Worm (Caenorhabditis elegans) whole organism, L1 larva: ENCODE results near the gene C16B8.4.

Source experiments
- C04F5.9 ChIP-seq: sonication (generic microtip); optimal IDR thresholded peaks from 2 replicates; lab custom pipeline; 2016; ENCODE audit warnings: missing genetic modification characterization, missing compliant biosample characterization
- C16A3.4 ChIP-seq: fragments of 150-350 bp; optimal IDR thresholded peaks from 2 replicates; lab custom pipeline; 2014; ENCODE audit warnings: missing biosample characterization, missing genetic modification characterization
- C34B4.2 ChIP-seq: sonication (generic microtip); optimal IDR thresholded peaks from 2 replicates; lab custom pipeline; 2017; ENCODE audit warnings: mild to moderate bottlenecking, missing genetic modification characterization, missing compliant biosample characterization
- F16B12.6 ChIP-seq: fragments of 150-350 bp; optimal IDR thresholded peaks from 2 replicates; lab custom pipeline; 2014; ENCODE audit warnings: missing biosample characterization, missing genetic modification characterization
- aly-2 ChIP-seq: fragments of 150-350 bp; optimal IDR thresholded peaks from 2 replicates; lab custom pipeline; 2014; ENCODE audit warnings: missing biosample characterization, missing genetic modification characterization
- ama-1 ChIP-seq: fragments of 150-350 bp; optimal IDR thresholded peaks from 2 replicates; lab custom pipeline; 2014
- blmp-1 ChIP-seq: fragments of 150-350 bp; optimal IDR thresholded peaks from 2 replicates; lab custom pipeline; 2014; ENCODE audit warnings: missing biosample characterization, missing genetic modification characterization
- ceh-8 ChIP-seq: fragments of 200-800 bp; sonication (Bioruptor generic); optimal IDR thresholded peaks from 2 replicates; lab custom pipeline; 2018; ENCODE audit warnings: mild to moderate bottlenecking, missing genetic modification characterization, moderate library complexity, missing compliant biosample characterization
- ceh-82 ChIP-seq, 3 experiments: fragments of 150-350 bp in 1 of 3; sonication (generic microtip) in 2 of 3; optimal IDR thresholded peaks; 2 replicates each; lab custom pipeline; 2014 to 2017; ENCODE audit warnings: missing biosample characterization in 3 of 3, missing genetic modification characterization in 3 of 3
- ces-1 ChIP-seq: fragments of 150-350 bp; optimal IDR thresholded peaks from 2 replicates; lab custom pipeline; 2014; ENCODE audit warnings: missing biosample characterization, missing genetic modification reagents, missing genetic modification characterization
- dsc-1 ChIP-seq: sonication (generic microtip); optimal IDR thresholded peaks from 2 replicates; lab custom pipeline; 2016; ENCODE audit warnings: mild to moderate bottlenecking, missing genetic modification characterization, missing compliant biosample characterization
- efl-1 ChIP-seq, 4 experiments: fragments of 150-350 bp; optimal IDR thresholded peaks in 3 of 4; peaks in 1 of 4; 1 replicate in 1 of 4; 2 replicates in 3 of 4; lab custom pipeline; 2014; ENCODE audit warnings: missing biosample characterization in 2 of 4, missing genetic modification characterization in 2 of 4, missing genetic modification reagents in 2 of 4
- egl-27 ChIP-seq, 2 experiments: fragments of 150-350 bp in 1 of 2; sonication (generic microtip); optimal IDR thresholded peaks; 3 replicates each; lab custom pipeline; 2017 to 2018; ENCODE audit warnings: missing biosample characterization in 2 of 2, missing genetic modification characterization in 2 of 2, missing genetic modification reagents in 2 of 2
- elt-2 ChIP-seq: sonication (generic microtip); optimal IDR thresholded peaks from 2 replicates; lab custom pipeline; 2016; ENCODE audit warnings: missing genetic modification characterization, mild to moderate bottlenecking, inconsistent platforms, missing compliant biosample characterization, missing genetic modification reagents
- elt-3 ChIP-seq, 6 experiments: fragments of 150-350 bp in 1 of 6; sonication (generic microtip); optimal IDR thresholded peaks; 2 replicates each; lab custom pipeline; 2017 to 2018; ENCODE audit warnings: missing biosample characterization in 6 of 6, missing genetic modification characterization in 6 of 6, inconsistent platforms in 1 of 6
- ets-5 ChIP-seq: fragments of 200-800 bp; sonication (Bioruptor generic); IDR thresholded peaks from 2 replicates; pipeline ENCODE4 v1.3.6; 2022; ENCODE audit warnings: missing genetic modification characterization, missing compliant biosample characterization
- fkh-10 ChIP-seq: sonication (generic microtip); optimal IDR thresholded peaks from 2 replicates; lab custom pipeline; 2017; ENCODE audit warnings: missing biosample characterization, missing genetic modification reagents, missing genetic modification characterization
- fkh-4 ChIP-seq: sonication (generic microtip); optimal IDR thresholded peaks from 2 replicates; lab custom pipeline; 2016; ENCODE audit warnings: missing compliant biosample characterization, missing genetic modification characterization, borderline replicate concordance
- fkh-8 ChIP-seq: sonication (generic microtip); optimal IDR thresholded peaks from 2 replicates; lab custom pipeline; 2016; ENCODE audit warnings: mild to moderate bottlenecking, missing genetic modification characterization, missing compliant biosample characterization
- fos-1 ChIP-seq: fragments of 150-350 bp; optimal IDR thresholded peaks from 2 replicates; lab custom pipeline; 2014; ENCODE audit warnings: missing biosample characterization, missing genetic modification characterization
- hlh-4 ChIP-seq: sonication (generic microtip); optimal IDR thresholded peaks from 2 replicates; lab custom pipeline; 2016; ENCODE audit warnings: mild to moderate bottlenecking, missing genetic modification characterization, missing compliant biosample characterization
- irx-1 ChIP-seq: sonication (generic microtip); optimal IDR thresholded peaks from 2 replicates; lab custom pipeline; 2016; ENCODE audit warnings: missing genetic modification characterization, missing compliant biosample characterization
- jun-1 ChIP-seq: fragments of 150-350 bp; optimal IDR thresholded peaks from 2 replicates; lab custom pipeline; 2014; ENCODE audit warnings: missing biosample characterization, missing genetic modification reagents, missing genetic modification characterization
- lin-13 ChIP-seq: fragments of 150-350 bp; optimal IDR thresholded peaks from 2 replicates; lab custom pipeline; 2014; ENCODE audit warnings: missing biosample characterization, missing genetic modification reagents, missing genetic modification characterization
- lin-14 ChIP-seq: fragments of 200-800 bp; sonication (Bioruptor generic); optimal IDR thresholded peaks from 2 replicates; lab custom pipeline; 2018; ENCODE audit warnings: mild to moderate bottlenecking, missing genetic modification characterization, moderate library complexity, missing compliant biosample characterization
- lin-15B ChIP-seq: fragments of 150-350 bp; sonication (generic microtip); optimal IDR thresholded peaks from 3 replicates; lab custom pipeline; 2014; ENCODE audit warnings: missing biosample characterization, missing genetic modification characterization
- lin-39 ChIP-seq: fragments of 150-350 bp; optimal IDR thresholded peaks from 2 replicates; lab custom pipeline; 2014; ENCODE audit warnings: missing biosample characterization, missing genetic modification reagents, missing genetic modification characterization
- lir-3 ChIP-seq: sonication (generic microtip); optimal IDR thresholded peaks from 2 replicates; lab custom pipeline; 2016; ENCODE audit warnings: mild to moderate bottlenecking, missing genetic modification characterization, moderate library complexity, missing compliant biosample characterization; ENCODE audit not compliant: poor library complexity
- mab-9 ChIP-seq: fragments of 200-800 bp; sonication (Bioruptor generic); IDR thresholded peaks from 2 replicates; pipeline ENCODE4 v1.3.6; 2022; ENCODE audit warnings: missing genetic modification reagents, missing genetic modification characterization, missing compliant biosample characterization
- mdl-1 ChIP-seq, 2 experiments: fragments of 150-350 bp; optimal IDR thresholded peaks; 2 replicates each; lab custom pipeline; 2014 to 2017; ENCODE audit warnings: missing biosample characterization in 2 of 2, missing genetic modification characterization in 2 of 2, inconsistent platforms in 1 of 2
- nhr-11 ChIP-seq: fragments of 150-350 bp; optimal IDR thresholded peaks from 2 replicates; lab custom pipeline; 2014; ENCODE audit warnings: missing biosample characterization, missing genetic modification characterization
- nhr-20 ChIP-seq: sonication (generic microtip); optimal IDR thresholded peaks from 2 replicates; lab custom pipeline; 2016; ENCODE audit warnings: mild to moderate bottlenecking, missing genetic modification characterization, missing compliant biosample characterization
- nhr-28 ChIP-seq: fragments of 150-350 bp; optimal IDR thresholded peaks from 2 replicates; lab custom pipeline; 2014; ENCODE audit warnings: missing biosample characterization, missing genetic modification characterization
- nhr-77 ChIP-seq: fragments of 150-350 bp; optimal IDR thresholded peaks from 2 replicates; lab custom pipeline; 2014; ENCODE audit warnings: missing biosample characterization, missing genetic modification characterization
- nhr-84 ChIP-seq: sonication (generic microtip); optimal IDR thresholded peaks from 2 replicates; lab custom pipeline; 2017; ENCODE audit warnings: missing biosample characterization, missing genetic modification characterization
- nhr-90 ChIP-seq: sonication (generic microtip); optimal IDR thresholded peaks from 2 replicates; lab custom pipeline; 2016; ENCODE audit warnings: mild to moderate bottlenecking, missing genetic modification characterization, missing compliant biosample characterization; ENCODE audit not compliant: poor library complexity
- pax-3 ChIP-seq: fragments of 200-800 bp; sonication (Bioruptor generic); optimal IDR thresholded peaks from 2 replicates; lab custom pipeline; 2018; ENCODE audit warnings: mild to moderate bottlenecking, missing genetic modification characterization, moderate library complexity, missing compliant biosample characterization
- pqm-1 ChIP-seq: sonication (generic microtip); optimal IDR thresholded peaks from 3 replicates; lab custom pipeline; 2017; ENCODE audit warnings: missing biosample characterization, missing genetic modification characterization
- rnt-1 ChIP-seq: sonication (generic microtip); optimal IDR thresholded peaks from 2 replicates; lab custom pipeline; 2016; ENCODE audit warnings: mild to moderate bottlenecking, missing genetic modification characterization, moderate library complexity, missing compliant biosample characterization
- skn-1 ChIP-seq: fragments of 150-350 bp; optimal IDR thresholded peaks from 2 replicates; lab custom pipeline; 2014; ENCODE audit warnings: missing biosample characterization, missing genetic modification characterization
- snu-23 ChIP-seq: sonication (generic microtip); optimal IDR thresholded peaks from 2 replicates; lab custom pipeline; 2016; ENCODE audit warnings: missing genetic modification characterization, missing compliant biosample characterization
- sptf-1 ChIP-seq: fragments of 150-350 bp; optimal IDR thresholded peaks from 2 replicates; lab custom pipeline; 2014; ENCODE audit warnings: missing biosample characterization, missing genetic modification characterization
- sup-37 ChIP-seq: fragments of 200-800 bp; sonication (Bioruptor generic); optimal IDR thresholded peaks from 2 replicates; lab custom pipeline; 2018; ENCODE audit warnings: mild to moderate bottlenecking, missing genetic modification characterization, missing compliant biosample characterization
- swsn-7 ChIP-seq: sonication (generic microtip); optimal IDR thresholded peaks from 2 replicates; lab custom pipeline; 2016; ENCODE audit warnings: missing genetic modification characterization, missing compliant biosample characterization
- unc-130 ChIP-seq: fragments of 150-350 bp; optimal IDR thresholded peaks from 2 replicates; lab custom pipeline; 2017; ENCODE audit warnings: missing biosample characterization, missing genetic modification characterization, inconsistent platforms
- unc-30 ChIP-seq: sonication (generic microtip); optimal IDR thresholded peaks from 2 replicates; lab custom pipeline; 2017; ENCODE audit warnings: missing biosample characterization, missing genetic modification characterization
- unc-62 ChIP-seq: fragments of 150-350 bp; optimal IDR thresholded peaks from 2 replicates; lab custom pipeline; 2014; ENCODE audit warnings: missing biosample characterization, missing genetic modification reagents, missing genetic modification characterization
- zag-1 ChIP-seq: fragments of 150-350 bp; optimal IDR thresholded peaks from 2 replicates; lab custom pipeline; 2014; ENCODE audit warnings: missing biosample characterization, missing genetic modification characterization

The C16B8.4 gene

DNA sequence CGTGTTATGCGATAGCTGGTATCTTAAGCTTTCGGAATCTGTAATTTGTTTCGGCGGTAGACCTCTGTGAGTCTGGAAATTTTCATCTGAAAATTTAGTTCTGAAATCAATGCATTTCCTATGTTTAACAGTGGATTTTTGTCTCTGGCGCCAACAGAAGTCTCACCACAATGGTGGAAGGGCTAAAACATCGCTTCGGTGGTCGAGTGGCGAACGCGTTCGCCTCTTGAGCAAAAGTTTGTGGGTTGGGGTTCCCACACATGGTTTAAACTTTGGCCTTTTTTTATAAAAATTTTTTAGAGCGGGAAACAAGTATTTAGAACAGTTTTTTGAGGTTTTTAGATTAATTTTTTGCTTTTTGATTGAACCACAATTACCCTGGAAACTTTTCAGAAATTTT lies 23.7 kb downstream of the C16B8.4 start:
- TF ChIP-seq nhr-11 (tag; lab: Kevin White, UChicago) (no peak), mab-9 (GFP tag; lab: Robert Waterston, UW) (no peak), elt-3 (tag; optimal IDR thresholded peaks at IDR 0.05; lab: Kevin White, UChicago) (no peak), rnt-1 (tag; lab: Kevin White, UChicago) (no peak)
- TF ChIP-seq, all 84 proteins: peak for 0

DNA sequence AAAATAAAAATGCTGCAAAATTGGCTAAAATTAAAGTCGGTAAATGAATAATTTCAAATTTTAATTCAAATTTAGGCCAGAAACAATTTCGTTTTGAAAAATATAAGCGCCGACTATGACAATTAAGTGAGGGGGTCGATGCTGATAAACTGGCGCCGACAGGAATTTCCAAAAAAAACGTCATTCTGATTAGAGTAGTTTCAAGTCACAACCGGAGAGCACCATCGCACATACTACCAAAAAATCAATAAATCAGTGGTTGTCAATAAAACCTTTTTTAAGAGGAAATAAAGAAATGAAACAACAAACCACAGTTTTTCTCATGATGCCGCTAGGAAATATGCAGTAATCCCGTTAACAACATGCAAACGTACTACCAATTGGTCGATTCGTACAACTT lies 24.4 kb downstream of the C16B8.4 start:
- TF ChIP-seq efl-1 (optimal IDR thresholded peaks at IDR 0.05; lab: Kevin White, UChicago) (no peak), efl-1 (GFP tag; optimal IDR thresholded peaks at IDR 0.05 in 1 of 2; lab: Kevin White, UChicago) (peak in 1 of 2 experiments; percentile 85), unc-30 (tag; lab: Kevin White, UChicago) (no peak), elt-2 (tag; lab: Kevin White, UChicago) (peak; percentile 38)

DNA sequence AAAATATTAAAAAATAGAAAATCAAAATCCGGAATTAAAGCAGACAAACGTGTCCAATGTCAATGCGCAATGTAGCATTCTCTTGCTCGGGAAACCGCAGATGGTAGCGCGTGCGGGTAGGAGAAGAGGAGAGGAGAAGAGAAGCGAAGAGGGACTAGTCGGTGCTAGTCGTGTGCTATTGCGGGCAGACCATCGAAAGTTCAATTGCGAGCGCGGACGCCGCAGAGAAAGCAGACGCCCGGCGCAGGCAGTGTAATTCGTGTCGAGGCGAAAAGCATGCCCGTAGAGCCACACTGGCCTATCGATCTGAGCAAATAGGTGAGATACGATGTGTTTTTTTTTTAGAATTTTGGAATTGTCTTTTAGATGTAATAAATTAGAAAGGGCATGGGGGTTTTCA lies 27.8 kb downstream of the C16B8.4 start:
- TF ChIP-seq skn-1 (tag; lab: Kevin White, UChicago) (peak; percentile 15), unc-130 (no peak), elt-3 (tag; optimal IDR thresholded peaks at IDR 0.05; lab: Kevin White, UChicago) (no peak), fos-1 (tag; lab: Kevin White, UChicago) (no peak), nhr-20 (tag; lab: Kevin White, UChicago) (peak; percentile 29), mab-9 (GFP tag; lab: Robert Waterston, UW) (0 out of 2 replicates have a peak, but pooled peaks have one; percentile 25), irx-1 (tag; lab: Kevin White, UChicago) (no peak), ceh-8 (GFP tag; lab: Kevin White, UChicago) (peak; percentile 50), nhr-90 (tag; lab: Kevin White, UChicago) (no peak), lin-13 (GFP tag; lab: Kevin White, UChicago) (no peak), ets-5 (GFP tag; lab: Robert Waterston, UW) (no peak), blmp-1 (tag; lab: Kevin White, UChicago) (no peak), lin-39 (tag; lab: Kevin White, UChicago) (no peak), nhr-84 (tag; lab: Kevin White, UChicago) (no peak), fkh-8 (tag; lab: Kevin White, UChicago) (peak; percentile 63), snu-23 (GFP tag; lab: Kevin White, UChicago) (peak; percentile 57), lin-15B (tag; lab: Kevin White, UChicago) (no peak), mdl-1 (tag; optimal IDR thresholded peaks at IDR 0.05; lab: Kevin White, UChicago) (peak in 1 of 2 experiments; percentile 67), C16A3.4 (peak; percentile 23), F16B12.6 (no peak), dsc-1 (tag; lab: Kevin White, UChicago) (peak; percentile 11), hlh-4 (tag; lab: Kevin White, UChicago) (no peak), ces-1 (GFP tag; lab: Kevin White, UChicago) (no peak), nhr-77 (tag; lab: Kevin White, UChicago) (peak; percentile 30), unc-62 (GFP tag; lab: Kevin White, UChicago) (no peak), C34B4.2 (tag; lab: Kevin White, UChicago) (no peak), sup-37 (peak; percentile 12), aly-2 (tag; lab: Kevin White, UChicago) (no peak), C04F5.9 (no peak), pax-3 (no peak), rnt-1 (tag; lab: Kevin White, UChicago) (peak; percentile 67), lir-3 (tag; lab: Kevin White, UChicago) (no peak), ama-1 (lab: Kevin White, UChicago) (no peak), fkh-4 (tag; lab: Kevin White, UChicago) (no peak), nhr-28 (tag; lab: Kevin White, UChicago) (no peak), nhr-11 (tag; lab: Kevin White, UChicago) (no peak), sptf-1 (tag; lab: Kevin White, UChicago) (no peak), zag-1 (tag; lab: Kevin White, UChicago) (no peak), egl-27 (tag; optimal IDR thresholded peaks at IDR 0.05; lab: Kevin White, UChicago) (no peak), swsn-7 (peak; percentile 59), fkh-10 (GFP tag; lab: Kevin White, UChicago) (peak; percentile 9), pqm-1 (tag; lab: Kevin White, UChicago) (no peak), elt-2 (tag; lab: Kevin White, UChicago) (peak; percentile 19), lin-14 (GFP tag; lab: Kevin White, UChicago) (peak; percentile 84), ceh-82 (tag; optimal IDR thresholded peaks at IDR 0.05; lab: Kevin White, UChicago) (peak; percentile 3 to 67 (median 43)), jun-1 (peak; percentile 47)
